Worm (Caenorhabditis elegans): ENCODE results near the gene cpz-2.

cpz-2 gene

ce11 chrV:13417513-13417912 is 36.5 kb downstream of the cpz-2 start, which contains the start of gene F53F1.6:
Gene F53F1.6 (minus strand): TSS chrV:13417613.
- TF ChIP-seq lin-13 (tag; optimal IDR thresholded peaks at IDR 0.05), result no peak
- no peak for TF ChIP-seq nhr-76 (tag; optimal IDR thresholded peaks at IDR 0.05)
- no peak for TF ChIP-seq ham-2 (GFP tag; optimal IDR thresholded peaks at IDR 0.05)
- TF ChIP-seq ces-1 (GFP tag; optimal IDR thresholded peaks at IDR 0.05), result no peak
- no peak for TF ChIP-seq sem-2 (GFP tag; optimal IDR thresholded peaks at IDR 0.05)
- no peak for TF ChIP-seq zip-8 (tag; optimal IDR thresholded peaks at IDR 0.05)
- no peak for TF ChIP-seq elt-3 (tag; optimal IDR thresholded peaks at IDR 0.05)
- TF ChIP-seq bed-3 (GFP tag; optimal IDR thresholded peaks at IDR 0.05), result no peak
- no peak for TF ChIP-seq elt-1 (tag; optimal IDR thresholded peaks at IDR 0.05; ENCODE audit: borderline replicate concordance, insufficient read depth)
- TF ChIP-seq snpc-4 (tag; optimal IDR thresholded peaks at IDR 0.05), result no peak
- TF ChIP-seq nhr-2 (tag; optimal IDR thresholded peaks at IDR 0.05), result no peak
- no peak for TF ChIP-seq ztf-11 (tag; optimal IDR thresholded peaks at IDR 0.05)
- TF ChIP-seq drap-1 (GFP tag; optimal IDR thresholded peaks at IDR 0.05), result no peak

ce11 chrV:13420640-13421039 is 39.7 kb downstream of the cpz-2 start, which contains the start of gene srv-8:
Gene srv-8 (minus strand): TSS chrV:13420740.
- TF ChIP-seq hlh-1 (tag; optimal IDR thresholded peaks at IDR 0.05) (no peak), lin-32 (GFP tag; optimal IDR thresholded peaks at IDR 0.05) (no peak), tbx-8 (GFP tag; optimal IDR thresholded peaks at IDR 0.05) (no peak), ztf-11 (tag; optimal IDR thresholded peaks at IDR 0.05) (no peak), nhr-76 (tag; optimal IDR thresholded peaks at IDR 0.05) (no peak)

- TF ChIP-seq bed-3 (GFP tag; optimal IDR thresholded peaks at IDR 0.05) (no peak), mab-5 (tag; optimal IDR thresholded peaks at IDR 0.05) (no peak), elt-3 (tag; optimal IDR thresholded peaks at IDR 0.05) (no peak), nhr-76 (tag; optimal IDR thresholded peaks at IDR 0.05) (no peak), sptf-1 (tag; optimal IDR thresholded peaks at IDR 0.05) (no peak), unc-39 (tag; optimal IDR thresholded peaks at IDR 0.05) (no peak), drap-1 (GFP tag; optimal IDR thresholded peaks at IDR 0.05) (no peak), unc-120 (tag; optimal IDR thresholded peaks at IDR 0.05; ENCODE audit: poor library complexity, severe bottlenecking) (no peak), ces-1 (GFP tag; optimal IDR thresholded peaks at IDR 0.05) (no peak), nhr-237 (tag; optimal IDR thresholded peaks at IDR 0.05) (no peak), ceh-83 (GFP tag; optimal IDR thresholded peaks at IDR 0.05) (no peak), sem-2 (GFP tag; optimal IDR thresholded peaks at IDR 0.05) (no peak), nhr-12 (tag; optimal IDR thresholded peaks at IDR 0.05) (no peak), nhr-28 (tag; optimal IDR thresholded peaks at IDR 0.05) (no peak), pha-4 (tag; optimal IDR thresholded peaks at IDR 0.05) (no peak), lin-13 (tag; optimal IDR thresholded peaks at IDR 0.05) (no peak), snpc-4 (tag; optimal IDR thresholded peaks at IDR 0.05) (no peak), mls-2 (tag; optimal IDR thresholded peaks at IDR 0.05) (no peak), hlh-1 (tag; optimal IDR thresholded peaks at IDR 0.05) (no peak), ceh-43 (GFP tag; optimal IDR thresholded peaks at IDR 0.05) (no peak)
Measured at ce11 chrV:13421697-13422096, 40.7 kb downstream of the cpz-2 start.

ce11 chrV:13423045-13423444 is 42.1 kb downstream of the cpz-2 start, which contains the start of gene srv-9:
Gene srv-9 (minus strand): TSS chrV:13423145.
- TF ChIP-seq ham-2 (GFP tag; optimal IDR thresholded peaks at IDR 0.05), result no peak
- TF ChIP-seq nhr-28 (tag; optimal IDR thresholded peaks at IDR 0.05), result no peak
- no peak for TF ChIP-seq nhr-12 (tag; optimal IDR thresholded peaks at IDR 0.05)
- TF ChIP-seq elt-1 (tag; optimal IDR thresholded peaks at IDR 0.05; ENCODE audit: borderline replicate concordance, insufficient read depth), result no peak
- TF ChIP-seq mab-5 (tag; optimal IDR thresholded peaks at IDR 0.05), result no peak
- TF ChIP-seq mep-1 (tag; optimal IDR thresholded peaks at IDR 0.05), result no peak
- no peak for TF ChIP-seq tbx-8 (GFP tag; optimal IDR thresholded peaks at IDR 0.05)
- TF ChIP-seq ces-1 (GFP tag; optimal IDR thresholded peaks at IDR 0.05), result no peak
- no peak for TF ChIP-seq sptf-1 (tag; optimal IDR thresholded peaks at IDR 0.05)
- no peak for TF ChIP-seq hlh-1 (tag; optimal IDR thresholded peaks at IDR 0.05)
- no peak for TF ChIP-seq blmp-1 (tag; optimal IDR thresholded peaks at IDR 0.05)
- TF ChIP-seq lin-32 (GFP tag; optimal IDR thresholded peaks at IDR 0.05), result no peak
- no peak for TF ChIP-seq unc-120 (tag; optimal IDR thresholded peaks at IDR 0.05; ENCODE audit: poor library complexity, severe bottlenecking)
- TF ChIP-seq nhr-2 (tag; optimal IDR thresholded peaks at IDR 0.05), result no peak
- TF ChIP-seq nhr-237 (tag; optimal IDR thresholded peaks at IDR 0.05), result no peak
- no peak for TF ChIP-seq zip-8 (tag; optimal IDR thresholded peaks at IDR 0.05)
- no peak for TF ChIP-seq ceh-43 (GFP tag; optimal IDR thresholded peaks at IDR 0.05)
- TF ChIP-seq unc-39 (tag; optimal IDR thresholded peaks at IDR 0.05), result no peak

- TF ChIP-seq sptf-1 (tag; optimal IDR thresholded peaks at IDR 0.05) (no peak), ceh-39 (tag; optimal IDR thresholded peaks at IDR 0.05) (no peak), mep-1 (tag; optimal IDR thresholded peaks at IDR 0.05) (no peak), unc-62 (GFP tag; optimal IDR thresholded peaks at IDR 0.05) (no peak), hlh-1 (tag; optimal IDR thresholded peaks at IDR 0.05) (no peak), elt-1 (tag; optimal IDR thresholded peaks at IDR 0.05; ENCODE audit: borderline replicate concordance, insufficient read depth) (no peak), ztf-11 (tag; optimal IDR thresholded peaks at IDR 0.05) (no peak), unc-39 (tag; optimal IDR thresholded peaks at IDR 0.05) (no peak), nhr-2 (tag; optimal IDR thresholded peaks at IDR 0.05) (no peak), cnd-1 (tag; optimal IDR thresholded peaks at IDR 0.05) (no peak), elt-3 (tag; optimal IDR thresholded peaks at IDR 0.05) (no peak), ceh-43 (GFP tag; optimal IDR thresholded peaks at IDR 0.05) (no peak), unc-120 (tag; optimal IDR thresholded peaks at IDR 0.05; ENCODE audit: poor library complexity, severe bottlenecking) (no peak), M03D4.4 (tag; optimal IDR thresholded peaks at IDR 0.05) (no peak), nhr-28 (tag; optimal IDR thresholded peaks at IDR 0.05) (no peak), bed-3 (GFP tag; optimal IDR thresholded peaks at IDR 0.05) (no peak), lsy-2 (tag; optimal IDR thresholded peaks at IDR 0.05) (no peak), sem-2 (GFP tag; optimal IDR thresholded peaks at IDR 0.05) (no peak), ham-2 (GFP tag; optimal IDR thresholded peaks at IDR 0.05) (no peak)
Measured at ce11 chrV:13423608-13424007, 42.6 kb downstream of the cpz-2 start, which contains the start of gene srv-10. Gene srv-10 (plus strand): TSS chrV:13423908.
